Fruit fly (Drosophila melanogaster): ENCODE measurements around the gene Der-1.

Der-1 gene

dm6 chr2L:1960056-1960455 is 13.7 kb upstream of the Der-1 start:
- peak; percentile 8 for TF ChIP-seq HLH106 (tag; optimal IDR thresholded peaks at IDR 0.05)
- no peak for TF ChIP-seq dl (GFP tag; optimal IDR thresholded peaks at IDR 0.05; ENCODE audit: insufficient read depth in 1 of 2, partially characterized antibody in 2 of 2)
- TF ChIP-seq Dfd (GFP tag; optimal IDR thresholded peaks at IDR 0.05) = no peak
- TF ChIP-seq Sp1 (GFP tag; optimal IDR thresholded peaks at IDR 0.05) = no peak
- TF ChIP-seq Mio (GFP tag; optimal IDR thresholded peaks at IDR 0.05) = no peak
- TF ChIP-seq Rel (GFP tag; optimal IDR thresholded peaks at IDR 0.05) = no peak
- TF ChIP-seq Rel (tag; optimal IDR thresholded peaks at IDR 0.05) = no peak
- TF ChIP-seq psq (GFP tag; optimal IDR thresholded peaks at IDR 0.05) = no peak
- TF ChIP-seq Jra (GFP tag; optimal IDR thresholded peaks at IDR 0.05) = no peak
- TF ChIP-seq N (GFP tag; optimal IDR thresholded peaks at IDR 0.05) = no peak
- no peak for TF ChIP-seq Abd-B (GFP tag; optimal IDR thresholded peaks at IDR 0.05)
- TF ChIP-seq Hr83 (GFP tag; optimal IDR thresholded peaks at IDR 0.05; ENCODE audit: poor library complexity, severe bottlenecking) = no peak
- no peak for TF ChIP-seq Dif (GFP tag; optimal IDR thresholded peaks at IDR 0.05; ENCODE audit: partially characterized antibody)
- no peak for TF ChIP-seq sage (GFP tag; optimal IDR thresholded peaks at IDR 0.05)
- TF ChIP-seq OdsH (GFP tag; optimal IDR thresholded peaks at IDR 0.05) = no peak
- no peak for TF ChIP-seq Myc (optimal IDR thresholded peaks at IDR 0.05)
- no peak for TF ChIP-seq CG32264 (GFP tag; optimal IDR thresholded peaks at IDR 0.05)
- TF ChIP-seq h (GFP tag; optimal IDR thresholded peaks at IDR 0.05) = peak; percentile 6
- TF ChIP-seq woc (GFP tag; optimal IDR thresholded peaks at IDR 0.05) = no peak
- no peak for TF ChIP-seq pan (optimal IDR thresholded peaks at IDR 0.05)
- no peak for TF ChIP-seq Vsx2 (GFP tag; optimal IDR thresholded peaks at IDR 0.05; ENCODE audit: partially characterized antibody)
- no peak for TF ChIP-seq GATAd (GFP tag; optimal IDR thresholded peaks at IDR 0.05)
- no peak for TF ChIP-seq rgr (GFP tag; optimal IDR thresholded peaks at IDR 0.05)
- no peak for TF ChIP-seq Hr78 (GFP tag; optimal IDR thresholded peaks at IDR 0.05)
- no peak for TF ChIP-seq tai (GFP tag; optimal IDR thresholded peaks at IDR 0.05)
- no peak for TF ChIP-seq foxo (GFP tag; optimal IDR thresholded peaks at IDR 0.05)
- no peak for TF ChIP-seq CrebA (GFP tag; optimal IDR thresholded peaks at IDR 0.05; ENCODE audit: borderline replicate concordance)
- peak; percentile 2 for TF ChIP-seq ey (GFP tag; optimal IDR thresholded peaks at IDR 0.05)
- TF ChIP-seq fru (GFP tag; optimal IDR thresholded peaks at IDR 0.05) = peak; percentile 5
- TF ChIP-seq lola (GFP tag; optimal IDR thresholded peaks at IDR 0.05) = no peak
- no peak for TF ChIP-seq dmrt93B (GFP tag; optimal IDR thresholded peaks at IDR 0.05)

dm6 chr2L:1961932-1962496 is 11.7 kb upstream of the Der-1 start:
- TF ChIP-seq lola (GFP tag; optimal IDR thresholded peaks at IDR 0.05) = no peak
- TF ChIP-seq Sp1 (GFP tag; optimal IDR thresholded peaks at IDR 0.05) = no peak
- TF ChIP-seq Vsx2 (GFP tag; optimal IDR thresholded peaks at IDR 0.05; ENCODE audit: partially characterized antibody) = no peak
- no peak for TF ChIP-seq h (GFP tag; optimal IDR thresholded peaks at IDR 0.05)
- no peak for TF ChIP-seq Dfd (GFP tag; optimal IDR thresholded peaks at IDR 0.05)
- no peak for TF ChIP-seq HLH106 (tag; optimal IDR thresholded peaks at IDR 0.05)
- TF ChIP-seq dsf (GFP tag; optimal IDR thresholded peaks at IDR 0.05; ENCODE audit: borderline replicate concordance) = no peak
- no peak for TF ChIP-seq Hr83 (GFP tag; optimal IDR thresholded peaks at IDR 0.05; ENCODE audit: poor library complexity, severe bottlenecking)
- TF ChIP-seq CG9705 (GFP tag; optimal IDR thresholded peaks at IDR 0.05) = no peak
- no peak for TF ChIP-seq brk (GFP tag; optimal IDR thresholded peaks at IDR 0.05)
- no peak for TF ChIP-seq Dif (GFP tag; optimal IDR thresholded peaks at IDR 0.05; ENCODE audit: partially characterized antibody)

- TF ChIP-seq Dfd (GFP tag; optimal IDR thresholded peaks at IDR 0.05) (no peak), brk (GFP tag; optimal IDR thresholded peaks at IDR 0.05) (no peak), jim (GFP tag; optimal IDR thresholded peaks at IDR 0.05) (no peak), Myc (optimal IDR thresholded peaks at IDR 0.05) (no peak), rgr (GFP tag; optimal IDR thresholded peaks at IDR 0.05) (no peak), pan (optimal IDR thresholded peaks at IDR 0.05) (no peak), h (GFP tag; optimal IDR thresholded peaks at IDR 0.05) (no peak), dl (GFP tag; optimal IDR thresholded peaks at IDR 0.05; ENCODE audit: insufficient read depth in 1 of 2, partially characterized antibody in 2 of 2) (no peak), br (GFP tag; optimal IDR thresholded peaks at IDR 0.05) (no peak), woc (GFP tag; optimal IDR thresholded peaks at IDR 0.05) (no peak), Hnf4 (GFP tag; optimal IDR thresholded peaks at IDR 0.05) (no peak), Dif (GFP tag; optimal IDR thresholded peaks at IDR 0.05; ENCODE audit: partially characterized antibody) (no peak)
These were observed 6.5 kb upstream of the Der-1 start for dm6 chr2L:1967301-1967700.

Measured in whole organism, wandering third instar larva.